Worm (Caenorhabditis elegans) whole organism, L2 larva: ENCODE data around the gene amx-1.
"Not testable (repeated sequence)": the region's sequence is repeated elsewhere in the genome, so short reads cannot be mapped to it uniquely, and the experiment has no call there.

Experiments
- R02D3.7 ChIP-seq: fragments of 150-350 bp; optimal IDR thresholded peaks from 2 replicates; lab custom pipeline; 2014; ENCODE audit warnings: missing biosample characterization, missing genetic modification characterization
- blmp-1 ChIP-seq: sonication (generic microtip); optimal IDR thresholded peaks from 2 replicates; lab custom pipeline; 2017; ENCODE audit warnings: missing genetic modification characterization, mild to moderate bottlenecking, missing compliant biosample characterization, antibody characterized with exemption, moderate library complexity; ENCODE audit not compliant: insufficient read depth
- skn-1 ChIP-seq: sonication (generic microtip); optimal IDR thresholded peaks from 2 replicates; lab custom pipeline; 2017; ENCODE audit warnings: missing biosample characterization, missing genetic modification characterization
- ztf-11 ChIP-seq: sonication (generic microtip); optimal IDR thresholded peaks from 2 replicates; lab custom pipeline; 2017; ENCODE audit warnings: missing biosample characterization, missing genetic modification characterization

- not testable (repeated sequence) for TF ChIP-seq skn-1 (tag; lab: Kevin White, UChicago); R02D3.7 (tag; lab: Kevin White, UChicago); ztf-11; blmp-1 (tag; lab: Kevin White, UChicago)
These were observed 22.5 kb downstream of the amx-1 start, which contains the start of gene maph-1.3 for ce11 chrIII:3844746-3845145.
